Fruit fly (Drosophila melanogaster): Measurements from ENCODE around the gene CG4995.

- TF ChIP-seq pan (optimal IDR thresholded peaks at IDR 0.05): no peak
- TF ChIP-seq CG8478 (optimal IDR thresholded peaks at IDR 0.05): no peak
- TF ChIP-seq EcR (GFP tag; optimal IDR thresholded peaks at IDR 0.05): no peak
- no peak for TF ChIP-seq Dll (optimal IDR thresholded peaks at IDR 0.05)
- TF ChIP-seq usp (GFP tag; optimal IDR thresholded peaks at IDR 0.05): no peak
- TF ChIP-seq psq (optimal IDR thresholded peaks at IDR 0.05): no peak
Observed at dm6 chr2L:10364229-10364628, 42.0 kb downstream of the CG4995 start, which contains the start of gene lft.
